Fruit fly (Drosophila melanogaster) ovary, adult (tissue): ENCODE results near the gene Fdx2.

Experiments used
- CG17801 ChIP-seq: fragments of 200-800 bp; optimal IDR thresholded peaks from 2 replicates; lab custom pipeline; 2019; ENCODE audit warnings: missing biosample characterization, mild to moderate bottlenecking, missing genetic modification characterization, moderate library complexity; ENCODE audit not compliant: partially characterized antibody

Gene Fdx2

dm6 chr3L:4270949-4271827 lies 21.1 kb upstream of the Fdx2 start:
- TF ChIP-seq CG17801 (GFP tag; lab: Kevin White, UChicago), result no peak

DNA sequence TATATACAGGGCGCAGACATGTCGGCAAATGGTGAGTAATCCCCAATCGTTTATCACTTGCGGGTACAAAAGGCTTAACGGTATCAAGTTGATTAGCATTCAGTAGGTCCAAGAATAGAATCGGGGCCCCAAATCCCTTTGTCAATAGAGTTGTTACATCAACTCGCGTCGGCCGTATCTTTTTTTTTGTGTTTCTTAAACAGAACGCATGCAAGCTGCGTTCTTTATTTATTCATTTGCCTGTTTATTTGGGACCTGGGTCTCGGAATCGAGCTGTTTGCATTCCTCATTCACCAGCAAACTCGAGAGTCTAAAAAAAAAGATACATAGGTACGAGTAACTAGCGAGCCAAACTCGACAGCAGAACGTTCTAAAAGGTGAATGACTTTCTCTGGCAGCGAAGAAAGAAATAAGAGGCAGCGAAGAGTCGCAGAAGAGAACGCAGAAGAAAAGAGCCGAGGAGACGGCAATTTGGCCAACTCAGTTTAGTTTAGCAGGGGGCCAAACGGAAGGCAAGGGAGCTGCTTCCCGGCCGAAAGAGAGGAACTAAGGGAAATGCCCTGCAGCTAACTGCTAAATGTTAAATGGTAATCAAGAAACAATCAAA lies 20.0 kb upstream of the Fdx2 start:
- TF ChIP-seq CG17801 (GFP tag; lab: Kevin White, UChicago), result no peak

DNA sequence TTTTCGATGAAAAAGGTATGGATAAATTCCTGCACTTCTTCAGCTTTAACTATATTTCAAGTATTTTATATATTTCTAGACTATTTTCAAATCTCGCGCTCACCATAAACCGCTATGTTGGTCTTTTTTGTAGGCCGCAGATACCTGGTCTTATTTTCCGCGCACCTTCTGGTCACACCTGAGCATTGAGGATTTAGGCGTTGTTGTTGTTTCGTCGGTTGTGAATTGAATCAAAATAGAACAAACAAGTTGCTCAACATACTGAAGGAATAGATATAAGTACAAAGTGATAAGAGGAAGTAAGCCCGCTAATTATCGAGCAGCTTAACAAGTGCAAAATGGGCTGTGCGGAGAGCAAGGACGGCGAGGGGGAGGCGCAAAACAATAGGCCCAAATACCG lies 14.5 kb upstream of the Fdx2 start, which contains the start of gene Ctl1:
Gene Ctl1 (plus strand): TSS at position 167 of the 400 bp plus-strand sequence.
- TF ChIP-seq CG17801 (GFP tag; lab: Kevin White, UChicago), result no peak

DNA sequence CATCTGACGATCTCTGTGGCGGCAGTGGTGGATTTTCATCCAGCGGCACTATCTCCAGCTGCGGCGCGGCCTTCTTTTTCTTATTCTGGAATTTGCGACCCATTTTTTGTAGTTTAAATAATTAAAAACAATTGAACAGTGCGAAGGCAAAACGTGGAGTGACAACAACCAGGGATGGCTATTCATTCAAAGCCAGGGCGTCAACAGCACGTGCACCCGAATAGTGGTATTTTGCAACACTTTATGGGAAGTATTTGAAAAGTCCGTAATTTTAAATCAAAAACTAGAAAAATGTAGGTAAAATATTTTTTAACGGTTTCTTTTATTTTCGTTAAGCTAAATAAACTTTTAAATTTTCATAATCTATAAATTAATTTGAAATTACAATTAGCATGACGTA lies 9.7 kb upstream of the Fdx2 start, which contains the start of gene CG11583:
Gene CG11583 (minus strand): TSS at position 191 of the 400 bp plus-strand sequence.
- peak; percentile 60 for TF ChIP-seq CG17801 (GFP tag; lab: Kevin White, UChicago)

- peak; percentile 47 for TF ChIP-seq CG17801 (GFP tag; lab: Kevin White, UChicago)
Measured at dm6 chr3L:4283428-4284089, 8.7 kb upstream of the Fdx2 start, which contains the start of the genes srw and CG1316. Gene srw (minus strand): TSS chr3L:4283478. Gene CG1316 (plus strand): TSS chr3L:4283851.

dm6 chr3L:4286784-4287183 lies 5.5 kb upstream of the Fdx2 start, which contains the start of gene TfIIEbeta:
Gene TfIIEbeta (plus strand): TSS chr3L:4287038.
- no peak for TF ChIP-seq CG17801 (GFP tag; lab: Kevin White, UChicago)

- TF ChIP-seq CG17801 (GFP tag; lab: Kevin White, UChicago), result peak; percentile 16
Measured at dm6 chr3L:4288591-4289056, 3.7 kb upstream of the Fdx2 start, which contains the start of gene Hexo1. Gene Hexo1 (plus strand): TSS chr3L:4288641.

dm6 chr3L:4293304-4293703 lies 1.0 kb downstream of the Fdx2 start:
- no peak for TF ChIP-seq CG17801 (GFP tag; lab: Kevin White, UChicago)

DNA sequence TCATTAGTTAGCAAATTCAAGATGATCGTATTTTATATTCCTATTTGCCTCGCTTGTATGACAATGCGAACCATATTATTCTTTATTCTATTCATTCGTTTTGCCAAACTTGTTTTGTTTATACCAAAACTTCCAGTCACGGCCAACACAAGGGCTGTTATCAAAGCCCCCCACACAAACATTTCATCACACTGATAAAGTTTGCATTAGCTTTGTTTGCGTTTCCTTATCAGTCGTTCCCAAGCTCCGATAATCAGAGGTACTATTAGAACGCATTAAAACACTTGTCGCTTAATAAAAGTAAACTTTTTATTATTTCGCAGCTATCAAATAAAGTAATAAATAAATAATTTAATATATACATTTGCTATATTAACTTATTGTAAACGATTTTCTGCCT lies 1.4 kb downstream of the Fdx2 start:
- peak; percentile 20 for TF ChIP-seq CG17801 (GFP tag; lab: Kevin White, UChicago)

dm6 chr3L:4296760-4297159 lies 4.5 kb downstream of the Fdx2 start:
- TF ChIP-seq CG17801 (GFP tag; lab: Kevin White, UChicago), result no peak

DNA sequence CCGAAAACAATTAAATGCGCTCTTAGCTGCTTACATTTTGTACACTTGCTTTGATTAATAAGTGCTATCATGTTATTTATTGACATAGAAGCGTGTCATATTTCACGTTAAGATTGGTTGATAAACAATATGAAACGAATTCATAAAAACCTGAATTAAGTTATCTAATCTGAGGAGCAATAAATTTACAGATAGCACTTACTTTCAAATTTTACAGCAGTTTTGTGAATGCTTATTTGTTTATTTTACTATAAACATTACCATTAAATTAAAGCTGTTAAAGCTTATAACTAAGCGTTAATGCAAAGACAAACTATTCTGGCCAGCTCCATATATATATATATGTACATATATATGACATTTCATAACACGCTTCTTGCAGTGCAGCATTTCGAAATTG lies 9.8 kb downstream of the Fdx2 start:
- no peak for TF ChIP-seq CG17801 (GFP tag; lab: Kevin White, UChicago)

- TF ChIP-seq CG17801 (GFP tag; lab: Kevin White, UChicago), result no peak
Measured at dm6 chr3L:4304244-4304959, 12.1 kb downstream of the Fdx2 start.

- TF ChIP-seq CG17801 (GFP tag; lab: Kevin White, UChicago), result no peak
Measured at dm6 chr3L:4307691-4308383, 15.6 kb downstream of the Fdx2 start, which contains the start of gene dyl. Gene dyl (minus strand): TSS chr3L:4307718.

DNA sequence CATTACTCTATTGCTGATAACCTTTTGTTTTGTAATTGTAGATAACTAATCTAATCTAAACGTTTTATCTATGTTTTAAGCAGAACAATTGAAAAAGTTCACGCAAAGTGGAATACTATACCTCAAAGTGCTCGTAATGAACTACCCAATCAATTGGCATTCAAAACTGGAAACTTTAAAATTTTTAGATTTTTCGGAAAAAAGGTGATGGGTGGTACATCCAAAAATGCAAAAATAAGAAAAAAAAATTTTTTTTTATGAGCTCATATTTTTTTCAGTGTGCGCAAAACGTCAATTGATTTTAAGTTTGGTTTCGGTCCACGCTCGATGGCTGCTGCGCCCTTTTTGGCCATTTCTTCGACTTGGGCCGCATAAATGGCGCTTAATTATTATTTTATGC lies 18.3 kb downstream of the Fdx2 start:
- TF ChIP-seq CG17801 (GFP tag; lab: Kevin White, UChicago), result no peak
